Worm (Caenorhabditis elegans): ENCODE data around the gene T05A1.5.

ce11 chrIV:9529647-9530046 lies 16.4 kb upstream of the T05A1.5 start, which contains the start of gene elo-7:
- TF ChIP-seq ztf-3 (GFP tag; optimal IDR thresholded peaks at IDR 0.05) (no peak), ztf-26 (tag; optimal IDR thresholded peaks at IDR 0.05) (no peak), him-1 (tag; optimal IDR thresholded peaks at IDR 0.05) (no peak), sptf-2 (GFP tag; optimal IDR thresholded peaks at IDR 0.05) (no peak), nhr-27 (tag; optimal IDR thresholded peaks at IDR 0.05) (no peak), ama-1 (optimal IDR thresholded peaks at IDR 0.05) (no peak), ama-1 (GFP tag; optimal IDR thresholded peaks at IDR 0.05) (no peak), T26A5.8 (tag; optimal IDR thresholded peaks at IDR 0.05) (no peak)
